Worm (Caenorhabditis elegans) whole organism, young adult: ENCODE measurements around the gene W08F4.1.

ENCODE experiments used
- F49E8.2 ChIP-seq: sonication (generic microtip); optimal IDR thresholded peaks from 3 replicates; lab custom pipeline; 2017; ENCODE audit warnings: missing genetic modification characterization, mild to moderate bottlenecking, missing compliant biosample characterization, antibody characterized with exemption, moderate library complexity; ENCODE audit not compliant: insufficient read depth
- fkh-3 ChIP-seq: sonication (generic microtip); optimal IDR thresholded peaks from 2 replicates; lab custom pipeline; 2016; ENCODE audit warnings: mild to moderate bottlenecking, missing genetic modification characterization, missing compliant biosample characterization
- snpc-1.1 ChIP-seq: sonication (generic microtip); optimal IDR thresholded peaks from 2 replicates; lab custom pipeline; 2017; ENCODE audit warnings: missing genetic modification characterization, mild to moderate bottlenecking, missing compliant biosample characterization, antibody characterized with exemption, moderate library complexity, missing genotype, missing genetic modification reagents; ENCODE audit not compliant: insufficient read depth
- tbx-9 ChIP-seq: sonication (generic microtip); optimal IDR thresholded peaks from 2 replicates; lab custom pipeline; 2016; ENCODE audit warnings: borderline replicate concordance, missing genetic modification characterization, inconsistent platforms, missing compliant biosample characterization

DNA sequence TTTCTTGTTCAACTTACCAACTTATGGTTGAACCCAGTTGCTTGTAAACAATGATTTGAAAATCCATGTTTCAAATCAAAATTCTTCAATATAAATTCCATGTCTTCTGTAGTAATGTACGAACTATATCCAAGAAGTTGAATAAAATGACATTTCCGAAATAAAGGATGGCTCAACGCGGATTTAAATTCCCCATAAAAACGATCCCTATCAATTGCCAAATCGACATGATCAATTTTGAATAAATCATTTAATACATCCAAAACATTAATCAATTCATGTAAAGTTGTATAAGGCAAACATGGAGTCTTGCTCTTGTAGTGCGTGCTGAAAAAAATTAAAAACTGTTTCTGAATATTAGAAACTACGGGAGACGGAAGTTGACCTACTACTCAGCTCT is 2.2 kb upstream of the W08F4.1 start, which contains the start of gene W08F4.10:
- TF ChIP-seq F49E8.2 (tag; lab: Kevin White, UChicago): no peak
- TF ChIP-seq fkh-3 (tag; lab: Kevin White, UChicago): no peak
- no peak for TF ChIP-seq snpc-1.1 (tag; lab: Kevin White, UChicago)
- no peak for TF ChIP-seq tbx-9
